Fruit fly (Drosophila melanogaster): Measurements from ENCODE around the gene Ref1.

Ref1 gene

DNA sequence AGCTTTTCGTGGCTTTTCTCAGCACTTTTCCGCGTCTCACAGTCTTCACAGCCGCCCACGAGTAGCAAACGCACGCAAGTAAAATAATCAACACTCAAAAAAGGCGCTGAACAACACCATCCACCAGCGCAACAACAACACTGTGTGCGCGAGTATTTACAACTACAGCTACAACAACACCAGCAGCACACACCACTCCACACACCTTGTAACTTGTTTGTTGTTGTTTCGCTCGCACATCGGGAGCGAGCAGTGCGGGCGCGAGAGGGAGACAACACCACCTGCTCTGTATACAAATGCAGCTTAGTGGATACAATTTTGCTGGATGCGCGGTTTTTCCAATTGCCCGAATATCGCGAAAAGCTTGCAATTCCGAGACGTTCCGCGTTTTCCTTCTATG lies 43.5 kb upstream of the Ref1 start:
- no peak for TF ChIP-seq cnc (optimal IDR thresholded peaks at IDR 0.05)
- TF ChIP-seq bab1 (GFP tag; optimal IDR thresholded peaks at IDR 0.05), result no peak
- peak; percentile 72 for TF ChIP-seq Mnt (GFP tag; optimal IDR thresholded peaks at IDR 0.05)
- no peak for TF ChIP-seq Clk (GFP tag; optimal IDR thresholded peaks at IDR 0.05)
- no peak for TF ChIP-seq CG7101 (tag; optimal IDR thresholded peaks at IDR 0.05)
- no peak for TF ChIP-seq CG5204 (GFP tag; optimal IDR thresholded peaks at IDR 0.05)
- peak; percentile 87 for TF ChIP-seq cic (GFP tag; optimal IDR thresholded peaks at IDR 0.05)
- TF ChIP-seq CG7045 (GFP tag; optimal IDR thresholded peaks at IDR 0.05), result no peak
- no peak for TF ChIP-seq CG14711 (tag; optimal IDR thresholded peaks at IDR 0.05)
- no peak for TF ChIP-seq Hr96 (GFP tag; optimal IDR thresholded peaks at IDR 0.05)
- no peak for TF ChIP-seq CG1620 (GFP tag; optimal IDR thresholded peaks at IDR 0.05)
- no peak for TF ChIP-seq CG11617 (GFP tag; optimal IDR thresholded peaks at IDR 0.05)
- no peak for TF ChIP-seq Crg-1 (GFP tag; optimal IDR thresholded peaks at IDR 0.05)
- TF ChIP-seq pad (GFP tag; optimal IDR thresholded peaks at IDR 0.05), result no peak
- TF ChIP-seq tj (GFP tag; optimal IDR thresholded peaks at IDR 0.05), result peak; percentile 88
- no peak for TF ChIP-seq toe (GFP tag; optimal IDR thresholded peaks at IDR 0.05)
- TF ChIP-seq CG12768 (GFP tag; optimal IDR thresholded peaks at IDR 0.05), result no peak
- TF ChIP-seq ovo (GFP tag; optimal IDR thresholded peaks at IDR 0.05), result no peak
- TF ChIP-seq kay (GFP tag; ENCODE audit: borderline replicate concordance), result no peak
- TF ChIP-seq CG33017 (tag; optimal IDR thresholded peaks at IDR 0.05), result no peak

DNA sequence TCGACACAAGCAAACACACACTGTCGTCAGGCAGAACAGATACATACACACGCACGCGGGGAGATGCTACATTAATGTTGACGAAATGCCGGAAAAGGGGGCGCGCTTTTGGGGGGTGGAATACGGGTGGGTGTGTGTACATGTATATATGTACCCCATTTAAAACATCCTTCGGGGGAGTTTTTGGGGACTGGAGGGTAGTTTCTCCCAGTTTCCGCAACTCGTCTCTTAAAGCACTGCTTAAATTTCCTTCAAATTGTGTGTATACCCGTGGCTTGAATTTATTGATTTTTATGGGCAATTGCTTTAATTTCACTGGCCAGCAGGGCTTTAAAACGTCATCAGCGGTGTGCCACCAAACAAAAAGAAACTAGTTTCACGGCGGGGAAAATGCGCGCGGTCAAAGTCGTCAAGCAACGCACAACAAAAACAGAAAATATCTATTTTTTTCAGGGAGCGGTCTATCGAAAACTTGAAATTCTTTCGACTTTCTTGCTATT lies 42.9 kb upstream of the Ref1 start:
- TF ChIP-seq cic (GFP tag; optimal IDR thresholded peaks at IDR 0.05) (no peak), pad (GFP tag; optimal IDR thresholded peaks at IDR 0.05) (peak; percentile 37)

DNA sequence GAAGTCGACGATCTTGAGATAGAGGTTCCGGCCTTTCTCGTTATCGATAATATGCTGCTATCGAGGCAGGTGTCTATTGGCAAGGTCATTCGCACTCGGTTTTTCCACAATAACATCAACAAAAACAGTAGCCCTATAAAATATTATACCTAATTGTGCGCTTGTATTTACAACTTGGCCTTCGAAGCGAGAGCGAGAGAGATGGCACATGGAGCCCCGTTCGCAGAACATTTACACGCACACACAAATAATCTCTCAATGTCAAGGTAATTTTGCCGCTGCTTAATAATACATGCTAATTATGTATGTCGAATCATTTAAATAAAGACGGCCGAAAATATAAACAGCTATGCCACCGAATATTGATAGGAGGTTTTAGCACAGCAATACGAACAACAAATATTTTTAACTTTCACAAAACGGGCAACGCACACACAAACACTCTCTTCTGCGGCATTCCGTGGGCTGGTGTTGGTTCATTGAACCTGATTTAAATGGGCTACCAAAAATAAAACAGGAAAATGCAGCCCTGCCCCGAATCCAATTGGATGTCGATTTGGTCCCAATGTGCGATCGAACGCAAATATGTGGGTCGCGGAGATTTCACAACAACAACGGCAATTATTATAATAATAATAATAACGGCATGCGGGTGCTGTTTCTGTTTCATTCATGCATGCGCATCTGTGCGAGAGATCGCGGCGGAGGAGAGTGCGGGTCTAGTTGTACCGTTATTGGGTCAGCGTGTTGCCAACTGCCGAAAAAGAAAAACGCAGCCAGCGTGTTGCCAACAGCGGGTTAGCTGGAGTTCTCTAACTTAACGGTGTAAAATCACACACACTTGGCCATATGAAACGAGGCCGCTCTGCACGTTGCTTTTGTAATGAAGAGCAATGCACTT lies 42.2 kb upstream of the Ref1 start:
- TF ChIP-seq Mnt (GFP tag; optimal IDR thresholded peaks at IDR 0.05), result no peak
- TF ChIP-seq bab1 (GFP tag; optimal IDR thresholded peaks at IDR 0.05), result no peak
- no peak for TF ChIP-seq CG7045 (GFP tag; optimal IDR thresholded peaks at IDR 0.05)
- peak; percentile 96 for TF ChIP-seq ovo (GFP tag; optimal IDR thresholded peaks at IDR 0.05)
- TF ChIP-seq CG33017 (tag; optimal IDR thresholded peaks at IDR 0.05), result no peak
- TF ChIP-seq toe (GFP tag; optimal IDR thresholded peaks at IDR 0.05), result no peak
- TF ChIP-seq cic (GFP tag; optimal IDR thresholded peaks at IDR 0.05), result no peak
- TF ChIP-seq kay (GFP tag; ENCODE audit: borderline replicate concordance), result no peak
- TF ChIP-seq Hr96 (GFP tag; optimal IDR thresholded peaks at IDR 0.05), result no peak
- no peak for TF ChIP-seq CG5204 (GFP tag; optimal IDR thresholded peaks at IDR 0.05)
- TF ChIP-seq CG14711 (tag; optimal IDR thresholded peaks at IDR 0.05), result no peak
- TF ChIP-seq CG11617 (GFP tag; optimal IDR thresholded peaks at IDR 0.05), result no peak
- peak; percentile 99 for TF ChIP-seq pad (GFP tag; optimal IDR thresholded peaks at IDR 0.05)
- no peak for TF ChIP-seq CG7101 (tag; optimal IDR thresholded peaks at IDR 0.05)
- no peak for TF ChIP-seq Clk (GFP tag; optimal IDR thresholded peaks at IDR 0.05)
- no peak for TF ChIP-seq CG12768 (GFP tag; optimal IDR thresholded peaks at IDR 0.05)
- TF ChIP-seq CG1620 (GFP tag; optimal IDR thresholded peaks at IDR 0.05), result no peak
- TF ChIP-seq cnc (optimal IDR thresholded peaks at IDR 0.05), result no peak
- TF ChIP-seq tj (GFP tag; optimal IDR thresholded peaks at IDR 0.05), result peak; percentile 4
- TF ChIP-seq Crg-1 (GFP tag; optimal IDR thresholded peaks at IDR 0.05), result no peak

DNA sequence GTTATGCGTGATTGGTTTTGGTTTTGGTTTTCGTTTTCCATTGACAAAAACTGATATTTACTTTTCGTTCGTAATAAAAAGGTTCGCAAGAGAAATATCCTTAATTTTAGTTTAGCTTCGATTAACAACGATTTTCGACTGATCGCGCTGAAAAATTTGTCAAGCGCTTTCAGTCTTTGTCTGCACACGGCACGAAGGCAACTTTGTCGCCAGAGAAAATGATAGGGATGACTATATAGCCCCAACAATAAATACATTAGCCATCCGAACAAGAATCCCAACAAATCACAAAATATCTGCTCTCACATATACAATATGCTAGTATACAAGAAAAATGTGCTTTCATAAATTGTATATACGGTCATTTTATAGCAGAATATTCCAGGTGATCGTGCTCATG lies 37.4 kb upstream of the Ref1 start, which contains the start of gene Mlp84B:
Gene Mlp84B (minus strand): TSS at position 143 of the 400 bp plus-strand sequence.
- no peak for TF ChIP-seq Clk (GFP tag; optimal IDR thresholded peaks at IDR 0.05)
- TF ChIP-seq CG7045 (GFP tag; optimal IDR thresholded peaks at IDR 0.05), result no peak
- no peak for TF ChIP-seq Hr96 (GFP tag; optimal IDR thresholded peaks at IDR 0.05)
- TF ChIP-seq Mnt (GFP tag; optimal IDR thresholded peaks at IDR 0.05), result no peak
- TF ChIP-seq toe (GFP tag; optimal IDR thresholded peaks at IDR 0.05), result no peak
- TF ChIP-seq CG7101 (tag; optimal IDR thresholded peaks at IDR 0.05), result no peak
- no peak for TF ChIP-seq kay (GFP tag; ENCODE audit: borderline replicate concordance)
- TF ChIP-seq CG11617 (GFP tag; optimal IDR thresholded peaks at IDR 0.05), result no peak
- no peak for TF ChIP-seq tj (GFP tag; optimal IDR thresholded peaks at IDR 0.05)
- no peak for TF ChIP-seq cic (GFP tag; optimal IDR thresholded peaks at IDR 0.05)
- TF ChIP-seq CG14711 (tag; optimal IDR thresholded peaks at IDR 0.05), result no peak
- TF ChIP-seq CG12768 (GFP tag; optimal IDR thresholded peaks at IDR 0.05), result no peak
- TF ChIP-seq cnc (optimal IDR thresholded peaks at IDR 0.05), result no peak
- TF ChIP-seq CG5204 (GFP tag; optimal IDR thresholded peaks at IDR 0.05), result no peak
- no peak for TF ChIP-seq pad (GFP tag; optimal IDR thresholded peaks at IDR 0.05)
- no peak for TF ChIP-seq ovo (GFP tag; optimal IDR thresholded peaks at IDR 0.05)
- TF ChIP-seq CG1620 (GFP tag; optimal IDR thresholded peaks at IDR 0.05), result no peak
- no peak for TF ChIP-seq Crg-1 (GFP tag; optimal IDR thresholded peaks at IDR 0.05)

DNA sequence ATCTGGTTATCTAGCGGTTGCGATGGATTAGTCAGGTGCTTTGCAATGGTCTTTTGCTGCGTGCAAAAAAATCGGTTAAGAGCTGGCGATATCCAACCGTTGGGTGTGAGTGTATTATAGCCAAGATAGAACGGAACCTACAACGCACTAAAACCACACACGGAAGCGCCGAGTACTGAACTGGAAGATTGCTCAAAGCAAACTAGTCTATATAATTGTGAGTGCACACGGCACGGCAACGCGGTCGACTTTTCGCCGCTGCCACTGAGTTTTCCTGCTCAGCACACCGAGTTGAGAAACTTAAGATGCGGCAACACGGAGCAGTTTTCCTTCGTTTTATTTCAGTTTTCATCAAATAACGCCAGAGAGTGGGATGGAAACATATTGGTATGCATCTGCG lies 36.3 kb upstream of the Ref1 start:
- no peak for TF ChIP-seq ovo (GFP tag; optimal IDR thresholded peaks at IDR 0.05)
- TF ChIP-seq Hr96 (GFP tag; optimal IDR thresholded peaks at IDR 0.05), result no peak
- TF ChIP-seq bab1 (GFP tag; optimal IDR thresholded peaks at IDR 0.05), result no peak
- no peak for TF ChIP-seq tj (GFP tag; optimal IDR thresholded peaks at IDR 0.05)
- TF ChIP-seq pad (GFP tag; optimal IDR thresholded peaks at IDR 0.05), result no peak
- TF ChIP-seq Clk (GFP tag; optimal IDR thresholded peaks at IDR 0.05), result no peak
- TF ChIP-seq CG12768 (GFP tag; optimal IDR thresholded peaks at IDR 0.05), result no peak
- TF ChIP-seq cic (GFP tag; optimal IDR thresholded peaks at IDR 0.05), result no peak
- no peak for TF ChIP-seq CG33017 (tag; optimal IDR thresholded peaks at IDR 0.05)

DNA sequence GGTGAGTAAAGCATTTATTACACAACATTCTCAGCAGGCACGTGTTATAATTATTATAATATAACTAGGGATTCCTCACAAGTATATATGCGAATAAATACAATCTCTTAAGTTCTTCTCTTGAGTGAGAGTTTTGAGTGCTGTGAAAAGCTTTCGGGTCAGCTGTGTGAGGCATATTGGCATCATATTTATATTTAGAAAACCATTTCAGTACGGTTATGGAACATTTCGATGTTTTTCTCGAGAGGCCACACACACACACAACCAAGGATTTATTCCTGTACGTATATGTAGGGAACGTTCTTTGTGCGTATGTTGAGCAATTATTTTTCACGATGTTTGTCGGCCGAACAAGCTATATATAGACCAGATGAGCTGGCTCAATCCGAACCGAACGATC lies 32.8 kb upstream of the Ref1 start:
- no peak for TF ChIP-seq ovo (GFP tag; optimal IDR thresholded peaks at IDR 0.05)
- no peak for TF ChIP-seq Mnt (GFP tag; optimal IDR thresholded peaks at IDR 0.05)
- no peak for TF ChIP-seq CG7101 (tag; optimal IDR thresholded peaks at IDR 0.05)
- no peak for TF ChIP-seq Crg-1 (GFP tag; optimal IDR thresholded peaks at IDR 0.05)

Measured in whole organism, adult.